Fruit fly (Drosophila melanogaster) whole organism, embryonic: ENCODE results near the gene ClC-a.

ENCODE experiments used
- CG17912 ChIP-seq: fragments of 200-800 bp; sonication (Bioruptor generic); optimal IDR thresholded peaks from 2 replicates; lab custom pipeline; 2018; ENCODE audit warnings: missing biosample characterization, mild to moderate bottlenecking, missing genetic modification characterization
- CG6683 ChIP-seq: fragments of 200-800 bp; sonication (Bioruptor generic); optimal IDR thresholded peaks from 2 replicates; lab custom pipeline; 2017; ENCODE audit warnings: missing biosample characterization, mild to moderate bottlenecking, missing genetic modification characterization, missing genetic modification reagents
- Gsc ChIP-seq: fragments of 200-800 bp; sonication (Bioruptor generic); IDR thresholded peaks from 2 replicates; pipeline ENCODE4 v1.3.6; 2022; ENCODE audit warnings: missing biosample characterization, missing genetic modification characterization
- Gug ChIP-seq: fragments of 200-800 bp; sonication (Bioruptor generic); IDR thresholded peaks from 4 replicates; pipeline ENCODE4 v1.3.6; 2022; ENCODE audit warnings: missing biosample characterization, missing genetic modification characterization
- Nf-YB ChIP-seq: fragments of 200-800 bp; sonication (Bioruptor generic); optimal IDR thresholded peaks from 3 replicates; lab custom pipeline; 2019; ENCODE audit warnings: missing biosample characterization, mild to moderate bottlenecking, missing genetic modification characterization, moderate library complexity
- Xrp1 ChIP-seq: fragments of 200-800 bp; sonication (Bioruptor generic); IDR thresholded peaks from 2 replicates; pipeline ENCODE4 v1.3.6; 2022; ENCODE audit warnings: missing biosample characterization, missing genetic modification characterization
- chm ChIP-seq: fragments of 200-800 bp; sonication (Bioruptor generic); IDR thresholded peaks from 2 replicates; pipeline ENCODE4 v1.3.6; 2022; ENCODE audit warnings: missing biosample characterization, missing genetic modification characterization
- ci ChIP-seq: fragments of 200-800 bp; sonication (Bioruptor generic); IDR thresholded peaks from 3 replicates; pipeline ENCODE4 v1.3.6; 2022; ENCODE audit warnings: missing biosample characterization, missing genetic modification characterization
- danr ChIP-seq: fragments of 200-800 bp; sonication (Bioruptor generic); IDR thresholded peaks from 2 replicates; pipeline ENCODE4 v1.3.6; 2022; ENCODE audit warnings: missing biosample characterization, missing genetic modification characterization
- ems ChIP-seq: fragments of 200-800 bp; sonication (Bioruptor generic); optimal IDR thresholded peaks from 3 replicates; lab custom pipeline; 2016; ENCODE audit warnings: missing biosample characterization, missing genetic modification characterization
- lilli ChIP-seq: fragments of 200-800 bp; sonication (Bioruptor generic); optimal IDR thresholded peaks from 3 replicates; lab custom pipeline; 2016; ENCODE audit warnings: missing biosample characterization, missing genetic modification characterization
- pnt ChIP-seq: fragments of 200-800 bp; sonication (Bioruptor generic); optimal IDR thresholded peaks from 3 replicates; lab custom pipeline; 2016; ENCODE audit warnings: missing biosample characterization, missing genetic modification characterization
- trh ChIP-seq: fragments of 200-800 bp; sonication (Bioruptor generic); optimal IDR thresholded peaks from 2 replicates; lab custom pipeline; 2016; ENCODE audit warnings: missing biosample characterization, missing genetic modification characterization
- usp ChIP-seq: fragments of >200 bp; optimal IDR thresholded peaks from 2 replicates; lab custom pipeline; 2017; ENCODE audit warnings: missing biosample characterization, missing genetic modification characterization

DNA sequence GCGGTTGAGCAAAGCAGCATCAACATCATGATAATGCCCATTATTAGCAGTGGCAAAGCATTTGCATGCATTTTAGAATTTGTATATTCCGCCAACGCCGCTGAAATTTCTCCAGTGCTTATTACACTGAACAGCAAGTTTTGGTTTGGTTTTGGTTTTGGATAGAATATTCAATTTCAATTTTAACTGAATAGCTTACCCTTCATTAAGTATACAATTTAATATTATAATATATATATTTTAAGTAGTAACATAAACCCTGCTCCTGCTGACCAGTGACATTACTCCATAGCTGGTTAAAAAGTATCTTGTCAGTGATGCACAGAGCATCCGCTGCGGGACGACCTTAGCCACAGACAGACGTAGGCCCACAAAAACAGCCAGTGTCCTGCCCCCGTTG lies 34.4 kb upstream of the ClC-a start:
- TF ChIP-seq CG6683 (GFP tag; lab: Kevin White, UChicago): no peak
- TF ChIP-seq Gsc (GFP tag; lab: Robert Waterston, UW): no peak
- TF ChIP-seq Gug (GFP tag; lab: Robert Waterston, UW): no peak
- no peak for TF ChIP-seq danr
- TF ChIP-seq trh (GFP tag; lab: Kevin White, UChicago): no peak
- no peak for TF ChIP-seq lilli (GFP tag; lab: Kevin White, UChicago)
- no peak for TF ChIP-seq usp (GFP tag; lab: Kevin White, UChicago)
- TF ChIP-seq Xrp1 (GFP tag; lab: Robert Waterston, UW): 0 out of 2 replicates have a peak, but pooled peaks have one; percentile 11
- no peak for TF ChIP-seq pnt (GFP tag; lab: Kevin White, UChicago)
- no peak for TF ChIP-seq CG17912
- no peak for TF ChIP-seq chm (GFP tag; lab: Robert Waterston, UW)
- TF ChIP-seq ems (GFP tag; lab: Kevin White, UChicago): no peak
- TF ChIP-seq Nf-YB: no peak
- TF ChIP-seq ci (GFP tag; lab: Robert Waterston, UW): peak; percentile 46; the same call in 2 of the 3 replicates
